Fruit fly (Drosophila melanogaster): ENCODE data around the gene f.

dm6 chrX:17282196-17282595 lies 49.5 kb downstream of the f start, which contains the start of gene CG5445:
- TF ChIP-seq CG8478 (optimal IDR thresholded peaks at IDR 0.05) (no peak), psq (optimal IDR thresholded peaks at IDR 0.05) (no peak)

All from whole organism.